Fruit fly (Drosophila melanogaster) whole organism, embryonic: ENCODE results near the gene CG7607.

ENCODE experiments used
- Adf1 ChIP-seq: fragments of 200-800 bp; sonication (Bioruptor generic); IDR thresholded peaks from 2 replicates; pipeline ENCODE4 v1.3.6; 2022; ENCODE audit warnings: missing biosample characterization, missing genetic modification characterization
- Awh ChIP-seq: fragments of 200-800 bp; sonication (Bioruptor generic); IDR thresholded peaks from 2 replicates; pipeline ENCODE4, ENCODE4 v1.3.6; 2022; ENCODE audit warnings: missing biosample characterization, missing genetic modification characterization
- Bgb ChIP-seq: fragments of 200-800 bp; sonication (Bioruptor generic); IDR thresholded peaks from 2 replicates; pipeline ENCODE4 v1.3.6; 2022; ENCODE audit warnings: missing biosample characterization, missing genetic modification characterization; ENCODE audit not compliant: partially characterized antibody
- CG10543 ChIP-seq: fragments of 200-800 bp; sonication (Bioruptor generic); optimal IDR thresholded peaks from 3 replicates; lab custom pipeline; 2017; ENCODE audit warnings: missing biosample characterization, mild to moderate bottlenecking, missing genetic modification characterization, moderate library complexity
- CG11456 ChIP-seq: fragments of 200-800 bp; sonication (Bioruptor generic); IDR thresholded peaks from 3 replicates; pipeline ENCODE4 v1.3.6; 2022; ENCODE audit warnings: missing biosample characterization, missing genetic modification characterization
- CG11504 ChIP-seq: fragments of 200-800 bp; sonication (Bioruptor generic); optimal IDR thresholded peaks from 3 replicates; lab custom pipeline; 2019; ENCODE audit warnings: missing biosample characterization, mild to moderate bottlenecking, missing genetic modification characterization, moderate library complexity
- CG12299 ChIP-seq: fragments of 200-800 bp; sonication (Bioruptor generic); optimal IDR thresholded peaks from 2 replicates; lab custom pipeline; 2018; ENCODE audit warnings: missing biosample characterization, mild to moderate bottlenecking, missing genetic modification characterization
- CG17186 ChIP-seq: fragments of 200-800 bp; sonication (Bioruptor generic); optimal IDR thresholded peaks from 3 replicates; lab custom pipeline; 2017; ENCODE audit warnings: missing biosample characterization, missing genetic modification reagents, missing genetic modification characterization
- CG18262 ChIP-seq: fragments of 200-800 bp; optimal IDR thresholded peaks from 3 replicates; lab custom pipeline; 2019; ENCODE audit warnings: missing biosample characterization, mild to moderate bottlenecking, missing genetic modification characterization, moderate library complexity
- CG2712 ChIP-seq: fragments of 200-800 bp; optimal IDR thresholded peaks from 3 replicates; lab custom pipeline; 2019; ENCODE audit warnings: missing biosample characterization, mild to moderate bottlenecking, missing genetic modification characterization, moderate library complexity
- CG32532 ChIP-seq: fragments of 200-800 bp; sonication (Bioruptor generic); IDR thresholded peaks from 2 replicates; pipeline ENCODE4 v1.3.6; 2022; ENCODE audit warnings: missing biosample characterization, missing genetic modification characterization
- CG6791 ChIP-seq: fragments of 200-800 bp; sonication (Bioruptor generic); IDR thresholded peaks from 3 replicates; pipeline ENCODE4 v1.3.6; 2022; ENCODE audit warnings: missing biosample characterization, missing genetic modification characterization; ENCODE audit not compliant: partially characterized antibody
- CG6854 ChIP-seq: fragments of 200-800 bp; sonication (Bioruptor generic); optimal IDR thresholded peaks from 3 replicates; lab custom pipeline; 2017; ENCODE audit warnings: missing biosample characterization, mild to moderate bottlenecking, missing genetic modification characterization
- CG8281 ChIP-seq: fragments of 200-800 bp; sonication (Bioruptor generic); optimal IDR thresholded peaks from 2 replicates; lab custom pipeline; 2018; ENCODE audit warnings: missing biosample characterization, mild to moderate bottlenecking, missing genetic modification characterization, moderate library complexity
- CG8388 ChIP-seq: fragments of 200-800 bp; sonication (Bioruptor generic); optimal IDR thresholded peaks from 2 replicates; lab custom pipeline; 2019; ENCODE audit warnings: missing biosample characterization, mild to moderate bottlenecking, missing genetic modification characterization, moderate library complexity
- CG9797 ChIP-seq: fragments of 200-800 bp; sonication (Bioruptor generic); optimal IDR thresholded peaks from 3 replicates; lab custom pipeline; 2018; ENCODE audit warnings: missing biosample characterization, mild to moderate bottlenecking, missing genetic modification characterization
- D19B ChIP-seq: fragments of 200-800 bp; sonication (Bioruptor generic); optimal IDR thresholded peaks from 2 replicates; lab custom pipeline; 2017; ENCODE audit warnings: missing biosample characterization, mild to moderate bottlenecking, missing genetic modification characterization
- E2f1 ChIP-seq: fragments of 200-800 bp; sonication (Bioruptor generic); IDR thresholded peaks from 2 replicates; pipeline ENCODE4 v1.3.6; 2022; ENCODE audit warnings: missing biosample characterization, missing genetic modification characterization
- Ets65A ChIP-seq: fragments of 200-800 bp; sonication (Bioruptor generic); peaks from one replicate; lab custom pipeline; 2016; ENCODE audit warnings: missing biosample characterization, missing genetic modification characterization
- H2.0 ChIP-seq: fragments of 200-800 bp; sonication (Bioruptor generic); IDR thresholded peaks from 2 replicates; pipeline ENCODE4 v1.3.6; 2022; ENCODE audit warnings: missing biosample characterization, missing genetic modification characterization
- Jarid2 ChIP-seq: fragments of 200-800 bp; sonication (Bioruptor generic); optimal IDR thresholded peaks from 3 replicates; lab custom pipeline; 2017; ENCODE audit warnings: mild to moderate bottlenecking, missing biosample characterization, missing genetic modification reagents, missing genetic modification characterization
- Med ChIP-seq: fragments of 200-800 bp; sonication (Bioruptor generic); peaks from one replicate; lab custom pipeline; 2016; ENCODE audit warnings: missing biosample characterization, missing genetic modification characterization, mild to moderate bottlenecking, inconsistent platforms, moderate library complexity
- Meics ChIP-seq: fragments of 200-800 bp; sonication (Bioruptor generic); optimal IDR thresholded peaks from 2 replicates; lab custom pipeline; 2017; ENCODE audit warnings: missing biosample characterization, mild to moderate bottlenecking, missing genetic modification characterization
- Neu2 ChIP-seq: fragments of 200-800 bp; sonication (Bioruptor generic); optimal IDR thresholded peaks from 3 replicates; lab custom pipeline; 2016; ENCODE audit warnings: missing biosample characterization, missing genetic modification characterization, borderline replicate concordance
- Nf-YC ChIP-seq: fragments of 200-800 bp; optimal IDR thresholded peaks from 3 replicates; lab custom pipeline; 2019; ENCODE audit warnings: missing biosample characterization, mild to moderate bottlenecking, missing genetic modification characterization, moderate library complexity
- Rfx ChIP-seq: fragments of 200-800 bp; sonication (Bioruptor generic); IDR thresholded peaks from 2 replicates; pipeline ENCODE4 v1.3.6; 2022; ENCODE audit warnings: missing biosample characterization, missing genetic modification characterization
- Usf ChIP-seq: fragments of 200-800 bp; sonication (Bioruptor generic); optimal IDR thresholded peaks from 2 replicates; lab custom pipeline; 2017; ENCODE audit warnings: missing genotype, missing biosample characterization, missing genetic modification characterization
- Xbp1 ChIP-seq: fragments of 200-800 bp; sonication (Bioruptor generic); optimal IDR thresholded peaks from 3 replicates; lab custom pipeline; 2016; ENCODE audit warnings: missing biosample characterization, mild to moderate bottlenecking, missing genetic modification characterization
- ap ChIP-seq: fragments of 200-800 bp; sonication (Bioruptor generic); IDR thresholded peaks from 2 replicates; pipeline ENCODE4 v1.3.6; 2022; ENCODE audit warnings: missing biosample characterization, missing genetic modification characterization
- ara ChIP-seq: fragments of 200-800 bp; sonication (Bioruptor generic); IDR thresholded peaks from 2 replicates; pipeline ENCODE4 v1.3.6; 2022; ENCODE audit warnings: missing biosample characterization, missing genetic modification characterization
- corto ChIP-seq: fragments of 200-800 bp; sonication (Bioruptor generic); optimal IDR thresholded peaks from 2 replicates; lab custom pipeline; 2016; ENCODE audit warnings: missing biosample characterization, mild to moderate bottlenecking, missing genetic modification characterization, moderate library complexity
- croc ChIP-seq: fragments of 200-800 bp; sonication (Bioruptor generic); conservative IDR thresholded peaks from 3 replicates; pipeline ENCODE4 v1.3.6; 2022; ENCODE audit warnings: missing biosample characterization, missing genetic modification characterization
- dysf ChIP-seq: fragments of 200-800 bp; sonication (Bioruptor generic); IDR thresholded peaks from 3 replicates; pipeline ENCODE4 v1.3.6; 2022; ENCODE audit warnings: missing biosample characterization, missing genetic modification characterization
- ems ChIP-seq: fragments of 200-800 bp; sonication (Bioruptor generic); optimal IDR thresholded peaks from 3 replicates; lab custom pipeline; 2016; ENCODE audit warnings: missing biosample characterization, missing genetic modification characterization
- gem ChIP-seq: fragments of 200-800 bp; sonication (Bioruptor generic); optimal IDR thresholded peaks from 2 replicates; lab custom pipeline; 2019; ENCODE audit warnings: missing biosample characterization, mild to moderate bottlenecking, missing genetic modification characterization, moderate library complexity
- ham ChIP-seq: fragments of 200-800 bp; sonication (Bioruptor generic); IDR thresholded peaks from 2 replicates; pipeline ENCODE4 v1.3.6; 2022; ENCODE audit warnings: missing biosample characterization, missing genetic modification characterization
- pita ChIP-seq: fragments of 200-800 bp; sonication (Bioruptor generic); optimal IDR thresholded peaks from 2 replicates; lab custom pipeline; 2017; ENCODE audit warnings: missing biosample characterization, mild to moderate bottlenecking, missing genetic modification characterization
- prd ChIP-seq, 3 experiments: fragments of >200 bp in 2 of 3; fragments of 200-800 bp in 1 of 3; sonication (Bioruptor generic) in 1 of 3; optimal IDR thresholded peaks in 2 of 3; IDR thresholded peaks in 1 of 3; 2 replicates in 2 of 3; 3 replicates in 1 of 3; pipeline versions ENCODE4 v1.3.6 to Lab custom; 2017 to 2022; ENCODE audit warnings: missing biosample characterization in 1 of 3, missing genetic modification characterization in 1 of 3
- pros ChIP-seq: fragments of 200-800 bp; sonication (Bioruptor generic); optimal IDR thresholded peaks from 3 replicates; lab custom pipeline; 2019; ENCODE audit warnings: missing biosample characterization, mild to moderate bottlenecking, missing genetic modification characterization, moderate library complexity
- row ChIP-seq: fragments of 200-800 bp; sonication (Bioruptor generic); IDR thresholded peaks from 3 replicates; pipeline ENCODE4 v1.3.6; 2022; ENCODE audit warnings: missing biosample characterization, missing genetic modification characterization
- sens ChIP-seq: fragments of 200-800 bp; sonication (Bioruptor generic); peaks from one replicate; lab custom pipeline; 2016; ENCODE audit warnings: missing biosample characterization, missing genetic modification characterization
- sug ChIP-seq: fragments of 200-800 bp; optimal IDR thresholded peaks from 2 replicates; lab custom pipeline; 2019; ENCODE audit warnings: missing biosample characterization, mild to moderate bottlenecking, missing genetic modification characterization, moderate library complexity
- twi ChIP-seq: fragments of 200-800 bp; optimal IDR thresholded peaks from 2 replicates; lab custom pipeline; 2019; ENCODE audit warnings: missing biosample characterization, mild to moderate bottlenecking, missing genetic modification characterization, moderate library complexity

The CG7607 gene

dm6 chr3L:11197291-11198021 is 2.0 kb upstream of the CG7607 start, which contains the start of gene GlcAT-P (continued):
- no peak for TF ChIP-seq ara (GFP tag; lab: Robert Waterston, UW)
- TF ChIP-seq CG17186 (GFP tag; lab: Kevin White, UChicago), result no peak
- peak; percentile 7 for TF ChIP-seq CG8281 (tag; lab: Kevin White, UChicago)
- no peak for TF ChIP-seq corto (GFP tag; lab: Kevin White, UChicago)
- TF ChIP-seq CG6854, result no peak
- TF ChIP-seq CG8388, result peak; percentile 75
- TF ChIP-seq Meics (GFP tag; lab: Kevin White, UChicago), result peak; percentile 64
- TF ChIP-seq croc, result peak; percentile 34; the same call in 1 of the 3 replicates
- TF ChIP-seq CG11456 (GFP tag; lab: Robert Waterston, UW), result no peak
- no peak for TF ChIP-seq Bgb
- no peak for TF ChIP-seq pita
- no peak for TF ChIP-seq Usf (GFP tag; lab: Kevin White, UChicago)

- TF ChIP-seq CG11504, result no peak
- TF ChIP-seq H2.0 (GFP tag; lab: Robert Waterston, UW), result no peak
- TF ChIP-seq CG12299, result no peak
- TF ChIP-seq ap (GFP tag; lab: Robert Waterston, UW), result no peak
- 0 out of 3 replicates have a peak, but pooled peaks have one; percentile 34 for TF ChIP-seq CG6791 (GFP tag; lab: Robert Waterston, UW)
- 0 out of 2 replicates have a peak, but pooled peaks have one; percentile 20 for TF ChIP-seq Awh (GFP tag; lab: Robert Waterston, UW)
- peak; percentile 30 for TF ChIP-seq Med (GFP tag; lab: Kevin White, UChicago)
Observed at dm6 chr3L:11198375-11198774, 1.0 kb upstream of the CG7607 start.

- TF ChIP-seq Ets65A (GFP tag; lab: Kevin White, UChicago), result peak; percentile 74
- TF ChIP-seq Jarid2 (GFP tag; lab: Kevin White, UChicago), result no peak
Observed at dm6 chr3L:11201051-11201450, 1.6 kb downstream of the CG7607 start, which contains the start of gene nkt. Gene nkt (plus strand): TSS chr3L:11201351.

dm6 chr3L:11203820-11204449 is 4.5 kb downstream of the CG7607 start:
- TF ChIP-seq CG9797 (GFP tag; lab: Kevin White, UChicago), result no peak
- TF ChIP-seq CG10543 (GFP tag; lab: Kevin White, UChicago), result peak; percentile 32
- TF ChIP-seq sens, result peak; percentile 56
- TF ChIP-seq Med (GFP tag; lab: Kevin White, UChicago), result peak; percentile 26
- TF ChIP-seq ems (GFP tag; lab: Kevin White, UChicago), result no peak
- TF ChIP-seq Neu2 (GFP tag; lab: Kevin White, UChicago), result no peak
- no peak for TF ChIP-seq E2f1 (GFP tag; lab: Robert Waterston, UW)
- TF ChIP-seq sug (tag; lab: Kevin White, UChicago), result peak; percentile 43
- peak; percentile 78 for TF ChIP-seq twi (tag; lab: Kevin White, UChicago)
- TF ChIP-seq Nf-YC, result peak; percentile 68

dm6 chr3L:11204852-11205251 is 5.4 kb downstream of the CG7607 start:
- TF ChIP-seq gem (tag; lab: Kevin White, UChicago) (peak; percentile 46), CG2712 (tag; lab: Kevin White, UChicago) (peak; percentile 43), row (GFP tag; lab: Robert Waterston, UW) (peak; percentile 45; the same call in 2 of the 3 replicates), D19B (GFP tag; lab: Kevin White, UChicago) (no peak), ham (GFP tag; lab: Robert Waterston, UW) (no peak), Rfx (GFP tag; lab: Robert Waterston, UW) (peak; percentile 68), dysf (GFP tag; lab: Robert Waterston, UW) (peak; percentile 32; the same call in 1 of the 3 replicates), Xbp1 (GFP tag; lab: Kevin White, UChicago) (no peak), CG32532 (GFP tag; lab: Robert Waterston, UW) (peak; percentile 63; the same call in 1 of the 2 replicates), CG18262 (peak; percentile 24), Adf1 (GFP tag; lab: Robert Waterston, UW) (no peak), prd (optimal IDR thresholded peaks at IDR 0.05; lab: Kevin White, UChicago) (no peak), prd (GFP tag; IDR thresholded peaks at IDR 0.05; lab: Robert Waterston, UW) (peak; percentile 51; the same call in 1 of the 3 replicates), pros (GFP tag; lab: Kevin White, UChicago) (no peak)
